Fruit fly (Drosophila melanogaster): ENCODE measurements around the gene Npc2d.

Gene Npc2d

dm6 chr3R:10040505-10040904 is 15.4 kb downstream of the Npc2d start:
- TF ChIP-seq CG17801 (GFP tag; optimal IDR thresholded peaks at IDR 0.05; ENCODE audit: partially characterized antibody): no peak

- TF ChIP-seq CG17801 (GFP tag; optimal IDR thresholded peaks at IDR 0.05; ENCODE audit: partially characterized antibody): no peak
These were observed 16.7 kb downstream of the Npc2d start for dm6 chr3R:10039188-10039587.

dm6 chr3R:10035765-10036164 is 20.1 kb downstream of the Npc2d start:
- TF ChIP-seq CG17801 (GFP tag; optimal IDR thresholded peaks at IDR 0.05; ENCODE audit: partially characterized antibody): no peak

dm6 chr3R:10034995-10035446 is 20.9 kb downstream of the Npc2d start:
- TF ChIP-seq CG17801 (GFP tag; optimal IDR thresholded peaks at IDR 0.05; ENCODE audit: partially characterized antibody): no peak

- no peak for TF ChIP-seq CG17801 (GFP tag; optimal IDR thresholded peaks at IDR 0.05; ENCODE audit: partially characterized antibody)
These were observed 22.7 kb downstream of the Npc2d start for dm6 chr3R:10032951-10033720.

dm6 chr3R:10031480-10031879 is 24.4 kb downstream of the Npc2d start:
- no peak for TF ChIP-seq CG17801 (GFP tag; optimal IDR thresholded peaks at IDR 0.05; ENCODE audit: partially characterized antibody)

dm6 chr3R:10028378-10028777 is 27.5 kb downstream of the Npc2d start:
- no peak for TF ChIP-seq CG17801 (GFP tag; optimal IDR thresholded peaks at IDR 0.05; ENCODE audit: partially characterized antibody)

- TF ChIP-seq CG17801 (GFP tag; optimal IDR thresholded peaks at IDR 0.05; ENCODE audit: partially characterized antibody): no peak
These were observed 30.8 kb downstream of the Npc2d start, which contains the start of gene CG31407 for dm6 chr3R:10025050-10025449. CG31407 (minus strand) TSS chr3R:10025150.

dm6 chr3R:10024032-10024712 is 31.7 kb downstream of the Npc2d start:
- no peak for TF ChIP-seq CG17801 (GFP tag; optimal IDR thresholded peaks at IDR 0.05; ENCODE audit: partially characterized antibody)

All from ovary, adult (tissue).